Worm (Caenorhabditis elegans) whole organism, young adult: ENCODE data around the gene srsx-5.

Experiments
- T07F8.4 ChIP-seq: sonication (generic microtip); optimal IDR thresholded peaks from 2 replicates; lab custom pipeline; 2016; ENCODE audit warnings: mild to moderate bottlenecking, missing genetic modification characterization, moderate library complexity, missing compliant biosample characterization
- Y95B8A.8 ChIP-seq: fragments of 200-800 bp; sonication (Bioruptor generic); IDR thresholded peaks from 2 replicates; pipeline ENCODE4 v1.3.6; 2022; ENCODE audit warnings: missing genetic modification reagents, missing genetic modification characterization, missing compliant biosample characterization
- ama-1 ChIP-seq, 3 experiments: fragments of 150-350 bp in 1 of 3; sonication (generic microtip) in 2 of 3; optimal IDR thresholded peaks; 2 replicates each; lab custom pipeline; 2014 to 2018; ENCODE audit warnings: missing biosample characterization in 2 of 3, missing genetic modification characterization in 2 of 3, missing genetic modification reagents in 2 of 3
- die-1 ChIP-seq: sonication (generic microtip); optimal IDR thresholded peaks from 2 replicates; lab custom pipeline; 2016; ENCODE audit warnings: missing genotype, mild to moderate bottlenecking, missing genetic modification characterization, missing compliant biosample characterization
- hrde-1 ChIP-seq: sonication (generic microtip); optimal IDR thresholded peaks from 2 replicates; lab custom pipeline; 2016; ENCODE audit warnings: missing genetic modification characterization, mild to moderate bottlenecking, missing compliant biosample characterization, moderate library complexity, missing genotype, missing genetic modification reagents, borderline replicate concordance
- mes-4 ChIP-seq: sonication (generic microtip); optimal IDR thresholded peaks from 2 replicates; lab custom pipeline; 2016; ENCODE audit warnings: missing genotype, missing genetic modification characterization, missing compliant biosample characterization
- somi-1 ChIP-seq: fragments of 200-800 bp; sonication (Bioruptor generic); optimal IDR thresholded peaks from 2 replicates; lab custom pipeline; 2018; ENCODE audit warnings: mild to moderate bottlenecking, missing genetic modification characterization, missing compliant biosample characterization
- tbp1 ChIP-seq: fragments of 200-800 bp; sonication (Bioruptor generic); optimal IDR thresholded peaks from 2 replicates; lab custom pipeline; 2018; ENCODE audit warnings: mild to moderate bottlenecking, missing genetic modification characterization, missing compliant biosample characterization

- no peak for TF ChIP-seq tbp1 (GFP tag; lab: Kevin White, UChicago)
- TF ChIP-seq mes-4 (tag; lab: Kevin White, UChicago) = no peak
- TF ChIP-seq Y95B8A.8 = no peak
- no peak for TF ChIP-seq somi-1 (GFP tag; lab: Kevin White, UChicago)
- TF ChIP-seq die-1 = no peak
- TF ChIP-seq hrde-1 (tag; lab: Kevin White, UChicago) = no peak
- TF ChIP-seq T07F8.4 (tag; lab: Kevin White, UChicago) = no peak
- TF ChIP-seq ama-1 (optimal IDR thresholded peaks at IDR 0.05; lab: Kevin White, UChicago) = no peak
- no peak for TF ChIP-seq ama-1 (GFP tag; optimal IDR thresholded peaks at IDR 0.05; lab: Kevin White, UChicago)
Measured at ce11 chrV:7891230-7891629, 37.5 kb upstream of the srsx-5 start, which contains the start of gene F40A3.1.
